Fruit fly (Drosophila melanogaster) whole organism, embryonic: ENCODE results near the gene CG14340.

ENCODE experiments used
- B-H2 ChIP-seq: fragments of 200-800 bp; sonication (Bioruptor generic); optimal IDR thresholded peaks from 2 replicates; lab custom pipeline; 2018; ENCODE audit warnings: missing biosample characterization, mild to moderate bottlenecking, missing genetic modification characterization
- Bgb ChIP-seq: fragments of 200-800 bp; sonication (Bioruptor generic); IDR thresholded peaks from 2 replicates; pipeline ENCODE4 v1.3.6; 2022; ENCODE audit warnings: missing biosample characterization, missing genetic modification characterization; ENCODE audit not compliant: partially characterized antibody
- CG10654 ChIP-seq: fragments of 200-800 bp; sonication (Bioruptor generic); optimal IDR thresholded peaks from 2 replicates; lab custom pipeline; 2016; ENCODE audit warnings: missing biosample characterization, missing genetic modification characterization
- CG10959 ChIP-seq: fragments of 200-800 bp; sonication (Bioruptor generic); IDR thresholded peaks from 2 replicates; pipeline ENCODE4 v1.3.6; 2022; ENCODE audit warnings: missing biosample characterization, missing genetic modification characterization
- CG12155 ChIP-seq: fragments of 200-800 bp; sonication (Bioruptor generic); optimal IDR thresholded peaks from 3 replicates; lab custom pipeline; 2016; ENCODE audit warnings: missing biosample characterization, missing genetic modification characterization
- CG12391 ChIP-seq: fragments of 200-800 bp; sonication (Bioruptor generic); optimal IDR thresholded peaks from 3 replicates; lab custom pipeline; 2018; ENCODE audit warnings: missing biosample characterization, mild to moderate bottlenecking, missing genetic modification characterization, moderate library complexity
- CG12942 ChIP-seq: fragments of 200-800 bp; sonication (Bioruptor generic); optimal IDR thresholded peaks from 3 replicates; lab custom pipeline; 2016; ENCODE audit warnings: missing biosample characterization, missing genetic modification characterization
- CG14667 ChIP-seq: fragments of 200-800 bp; sonication (Bioruptor generic); IDR thresholded peaks from 2 replicates; pipeline ENCODE4 v1.3.6; 2022; ENCODE audit warnings: missing biosample characterization, missing genetic modification characterization
- CG15073 ChIP-seq: fragments of 200-800 bp; sonication (Bioruptor generic); optimal IDR thresholded peaks from 2 replicates; lab custom pipeline; 2016; ENCODE audit warnings: missing biosample characterization, missing genetic modification characterization
- CG1647 ChIP-seq: fragments of 200-800 bp; sonication (Bioruptor generic); optimal IDR thresholded peaks from 3 replicates; lab custom pipeline; 2016; ENCODE audit warnings: missing biosample characterization, missing genetic modification characterization
- CG32772 ChIP-seq: fragments of 200-800 bp; sonication (Bioruptor generic); IDR thresholded peaks from 2 replicates; pipeline ENCODE4 v1.3.6; 2022; ENCODE audit warnings: missing biosample characterization, missing genetic modification characterization
- CG3838 ChIP-seq: fragments of 200-800 bp; sonication (Bioruptor generic); optimal IDR thresholded peaks from 3 replicates; lab custom pipeline; 2016; ENCODE audit warnings: missing biosample characterization, missing genetic modification characterization
- CG5245 ChIP-seq: fragments of 200-800 bp; sonication (Bioruptor generic); optimal IDR thresholded peaks from 3 replicates; lab custom pipeline; 2016; ENCODE audit warnings: missing biosample characterization, missing genetic modification characterization
- CG5953 ChIP-seq: fragments of 200-800 bp; sonication (Bioruptor generic); IDR thresholded peaks from 2 replicates; pipeline ENCODE4 v1.3.6; 2022; ENCODE audit warnings: missing biosample characterization, missing genetic modification characterization
- CG6689 ChIP-seq: fragments of 200-800 bp; sonication (Bioruptor generic); IDR thresholded peaks from 2 replicates; pipeline ENCODE4 v1.3.6; 2022; ENCODE audit warnings: missing biosample characterization, missing genetic modification characterization
- CG7271 ChIP-seq: fragments of 200-800 bp; sonication (Bioruptor generic); optimal IDR thresholded peaks from 2 replicates; lab custom pipeline; 2018; ENCODE audit warnings: missing biosample characterization, mild to moderate bottlenecking, missing genetic modification characterization, moderate library complexity
- CG7963 ChIP-seq: fragments of 200-800 bp; sonication (Bioruptor generic); IDR thresholded peaks from 3 replicates; pipeline ENCODE4 v1.3.6; 2022; ENCODE audit warnings: missing biosample characterization, missing genetic modification characterization; ENCODE audit not compliant: partially characterized antibody
- CG7987 ChIP-seq: fragments of 200-800 bp; sonication (Bioruptor generic); optimal IDR thresholded peaks from 2 replicates; lab custom pipeline; 2018; ENCODE audit warnings: missing biosample characterization, mild to moderate bottlenecking, missing genetic modification characterization, moderate library complexity
- CG9215 ChIP-seq: fragments of 200-800 bp; sonication (Bioruptor generic); IDR thresholded peaks from 2 replicates; pipeline ENCODE4 v1.3.6; 2022; ENCODE audit warnings: missing biosample characterization, missing genetic modification characterization
- CG9932 ChIP-seq: fragments of 200-800 bp; sonication (Bioruptor generic); IDR thresholded peaks from 2 replicates; pipeline ENCODE4 v1.3.6; 2022; ENCODE audit warnings: missing biosample characterization, missing genetic modification characterization
- Doc2 ChIP-seq: fragments of 200-800 bp; sonication (Bioruptor generic); IDR thresholded peaks from 2 replicates; pipeline ENCODE4 v1.3.6; 2022; ENCODE audit warnings: missing biosample characterization, missing genetic modification characterization
- Dp ChIP-seq: fragments of 200-800 bp; sonication (Bioruptor generic); optimal IDR thresholded peaks from 2 replicates; lab custom pipeline; 2018; ENCODE audit warnings: missing biosample characterization, mild to moderate bottlenecking, missing genetic modification characterization, moderate library complexity
- ERR ChIP-seq: fragments of 200-800 bp; sonication (Bioruptor generic); optimal IDR thresholded peaks from 2 replicates; lab custom pipeline; 2016; ENCODE audit warnings: missing biosample characterization, missing genetic modification characterization
- Ets65A ChIP-seq: fragments of 200-800 bp; sonication (Bioruptor generic); peaks from one replicate; lab custom pipeline; 2016; ENCODE audit warnings: missing biosample characterization, missing genetic modification characterization
- HHEX ChIP-seq: fragments of 200-800 bp; sonication (Bioruptor generic); optimal IDR thresholded peaks from 3 replicates; lab custom pipeline; 2017; ENCODE audit warnings: missing biosample characterization, mild to moderate bottlenecking, missing genetic modification characterization, missing genetic modification reagents
- Hr78 ChIP-seq, 2 experiments: fragments of 200-800 bp in 1 of 2; fragments of >200 bp in 1 of 2; sonication (Bioruptor generic) in 1 of 2; optimal IDR thresholded peaks; 2 replicates each; lab custom pipeline; 2017 to 2019; ENCODE audit warnings: missing biosample characterization in 2 of 2, missing genetic modification characterization in 2 of 2, mild to moderate bottlenecking in 1 of 2, moderate library complexity in 1 of 2
- MESR4 ChIP-seq: fragments of 200-800 bp; sonication (Bioruptor generic); optimal IDR thresholded peaks from 2 replicates; lab custom pipeline; 2018; ENCODE audit warnings: missing biosample characterization, mild to moderate bottlenecking, missing genetic modification characterization, moderate library complexity
- Pdp1 ChIP-seq, 2 experiments: fragments of 200-800 bp; sonication (Bioruptor generic); optimal IDR thresholded peaks; 3 replicates each; lab custom pipeline; 2016; ENCODE audit warnings: missing biosample characterization in 2 of 2, missing genetic modification characterization in 2 of 2, mild to moderate bottlenecking in 1 of 2, moderate library complexity in 1 of 2
- Rfx ChIP-seq: fragments of 200-800 bp; sonication (Bioruptor generic); IDR thresholded peaks from 2 replicates; pipeline ENCODE4 v1.3.6; 2022; ENCODE audit warnings: missing biosample characterization, missing genetic modification characterization
- Sox100B ChIP-seq: fragments of 200-800 bp; sonication (Bioruptor generic); optimal IDR thresholded peaks from 3 replicates; lab custom pipeline; 2018; ENCODE audit warnings: missing biosample characterization, mild to moderate bottlenecking, missing genetic modification characterization
- Sry-β ChIP-seq: fragments of 200-800 bp; sonication (Bioruptor generic); optimal IDR thresholded peaks from 2 replicates; lab custom pipeline; 2018; ENCODE audit warnings: missing biosample characterization, mild to moderate bottlenecking, missing genetic modification characterization, moderate library complexity
- Taf1 ChIP-seq: fragments of 200-800 bp; sonication (Bioruptor generic); IDR thresholded peaks from 2 replicates; pipeline ENCODE4 v1.3.6; 2022; ENCODE audit warnings: missing biosample characterization, missing genetic modification characterization
- ab ChIP-seq: fragments of 200-800 bp; sonication (Bioruptor generic); optimal IDR thresholded peaks from 2 replicates; lab custom pipeline; 2016; ENCODE audit warnings: missing biosample characterization, missing genetic modification characterization
- caup ChIP-seq: fragments of 200-800 bp; sonication (Bioruptor generic); optimal IDR thresholded peaks from 3 replicates; lab custom pipeline; 2017; ENCODE audit warnings: missing biosample characterization, mild to moderate bottlenecking, missing genetic modification characterization, moderate library complexity; ENCODE audit not compliant: severe bottlenecking
- chm ChIP-seq: fragments of 200-800 bp; sonication (Bioruptor generic); IDR thresholded peaks from 2 replicates; pipeline ENCODE4 v1.3.6; 2022; ENCODE audit warnings: missing biosample characterization, missing genetic modification characterization
- ci ChIP-seq: fragments of 200-800 bp; sonication (Bioruptor generic); IDR thresholded peaks from 3 replicates; pipeline ENCODE4 v1.3.6; 2022; ENCODE audit warnings: missing biosample characterization, missing genetic modification characterization
- crp ChIP-seq, 2 experiments: fragments of 200-800 bp; sonication (Bioruptor generic); optimal IDR thresholded peaks; 2 replicates in 1 of 2; 3 replicates in 1 of 2; lab custom pipeline; 2017; ENCODE audit warnings: missing biosample characterization in 2 of 2, missing genetic modification characterization in 2 of 2, mild to moderate bottlenecking in 1 of 2, moderate library complexity in 1 of 2
- dmrt11E ChIP-seq: fragments of 200-800 bp; sonication (Bioruptor generic); optimal IDR thresholded peaks from 3 replicates; lab custom pipeline; 2018; ENCODE audit warnings: missing biosample characterization, mild to moderate bottlenecking, missing genetic modification characterization, moderate library complexity
- gcm ChIP-seq: fragments of 200-800 bp; sonication (Bioruptor generic); optimal IDR thresholded peaks from 2 replicates; lab custom pipeline; 2019; ENCODE audit warnings: missing biosample characterization, mild to moderate bottlenecking, missing genetic modification characterization, moderate library complexity
- gt ChIP-seq: fragments of 200-800 bp; sonication (Bioruptor generic); IDR thresholded peaks from 2 replicates; pipeline ENCODE4 v1.3.6; 2022; ENCODE audit warnings: missing biosample characterization, missing genetic modification characterization
- hb ChIP-seq: fragments of 200-800 bp; sonication (Bioruptor generic); IDR thresholded peaks from 3 replicates; pipeline ENCODE4 v1.3.6; 2022; ENCODE audit warnings: missing biosample characterization, missing genetic modification characterization; ENCODE audit not compliant: partially characterized antibody
- hbn ChIP-seq: fragments of 200-800 bp; sonication (Bioruptor generic); IDR thresholded peaks from 2 replicates; pipeline ENCODE4 v1.3.6; 2022; ENCODE audit warnings: missing biosample characterization, missing genetic modification characterization; ENCODE audit not compliant: partially characterized antibody
- kni ChIP-seq: fragments of 200-800 bp; sonication (Bioruptor generic); optimal IDR thresholded peaks from 3 replicates; lab custom pipeline; 2017; ENCODE audit warnings: mild to moderate bottlenecking, missing biosample characterization, missing genetic modification reagents, missing genetic modification characterization
- maf-S ChIP-seq: fragments of 200-800 bp; sonication (Bioruptor generic); optimal IDR thresholded peaks from 2 replicates; lab custom pipeline; 2016; ENCODE audit warnings: missing biosample characterization, missing genetic modification characterization
- pho ChIP-seq: fragments of 200-800 bp; sonication (Bioruptor generic); optimal IDR thresholded peaks from 2 replicates; lab custom pipeline; 2016; ENCODE audit warnings: missing biosample characterization, missing genetic modification characterization
- phol ChIP-seq: fragments of 200-800 bp; sonication (Bioruptor generic); optimal IDR thresholded peaks from 3 replicates; lab custom pipeline; 2018; ENCODE audit warnings: missing biosample characterization, mild to moderate bottlenecking, missing genetic modification characterization, moderate library complexity
- prd ChIP-seq, 3 experiments: fragments of >200 bp in 2 of 3; fragments of 200-800 bp in 1 of 3; sonication (Bioruptor generic) in 1 of 3; optimal IDR thresholded peaks in 2 of 3; IDR thresholded peaks in 1 of 3; 2 replicates in 2 of 3; 3 replicates in 1 of 3; pipeline versions ENCODE4 v1.3.6 to Lab custom; 2017 to 2022; ENCODE audit warnings: missing biosample characterization in 1 of 3, missing genetic modification characterization in 1 of 3
- stc ChIP-seq: fragments of 200-800 bp; sonication (Bioruptor generic); IDR thresholded peaks from 2 replicates; pipeline ENCODE4 v1.3.6; 2022; ENCODE audit warnings: missing biosample characterization, missing genetic modification characterization
- tup ChIP-seq: fragments of 200-800 bp; sonication (Bioruptor generic); optimal IDR thresholded peaks from 2 replicates; lab custom pipeline; 2016; ENCODE audit warnings: missing biosample characterization, mild to moderate bottlenecking, missing genetic modification characterization, moderate library complexity

The CG14340 gene

dm6 chr2L:1150554-1150953 lies 37.8 kb downstream of the CG14340 start, which contains the start of the genes Tfb4 and Vps29 (continued):
- TF ChIP-seq crp (GFP tag; optimal IDR thresholded peaks at IDR 0.05; lab: Kevin White, UChicago), result peak in 1 of 2 experiments; percentile 61
- peak; percentile 94 for TF ChIP-seq Bgb
- no peak for TF ChIP-seq CG3838 (GFP tag; lab: Kevin White, UChicago)
- TF ChIP-seq Sox100B (GFP tag; lab: Kevin White, UChicago), result no peak
- peak; percentile 89 for TF ChIP-seq hbn (GFP tag; lab: Robert Waterston, UW)
- no peak for TF ChIP-seq kni (GFP tag; lab: Kevin White, UChicago)
- peak; percentile 48 for TF ChIP-seq phol (tag; lab: Kevin White, UChicago)
- TF ChIP-seq pho (GFP tag; lab: Kevin White, UChicago), result peak; percentile 20
- TF ChIP-seq B-H2, result peak; percentile 56
- peak; percentile 75 for TF ChIP-seq CG6689 (GFP tag; lab: Robert Waterston, UW)
- TF ChIP-seq hb (GFP tag; lab: Robert Waterston, UW), result peak; percentile 94
- TF ChIP-seq CG7271, result peak; percentile 42
- peak; percentile 78 for TF ChIP-seq MESR4 (GFP tag; lab: Kevin White, UChicago)
- TF ChIP-seq CG12391 (tag; lab: Kevin White, UChicago), result peak; percentile 43
- TF ChIP-seq CG5953, result no peak
- TF ChIP-seq CG1647, result no peak
- TF ChIP-seq Hr78 (GFP tag; optimal IDR thresholded peaks at IDR 0.05; lab: Kevin White, UChicago), result no peak
- TF ChIP-seq CG12155 (GFP tag; lab: Kevin White, UChicago), result peak; percentile 50
- peak; percentile 53 to 58 for TF ChIP-seq Pdp1 (GFP tag; optimal IDR thresholded peaks at IDR 0.05; lab: Kevin White, UChicago)
- no peak for TF ChIP-seq Taf1 (GFP tag; lab: Robert Waterston, UW)
- no peak for TF ChIP-seq ab (GFP tag; lab: Kevin White, UChicago)
- TF ChIP-seq CG10654 (GFP tag; lab: Kevin White, UChicago), result peak; percentile 21
- peak; percentile 81 for TF ChIP-seq Rfx (GFP tag; lab: Robert Waterston, UW)
- TF ChIP-seq Sry-β (GFP tag; lab: Kevin White, UChicago), result no peak
- no peak for TF ChIP-seq CG10959 (GFP tag; lab: Robert Waterston, UW)
- peak; percentile 44 for TF ChIP-seq CG7987
- no peak for TF ChIP-seq stc (GFP tag; lab: Robert Waterston, UW)
- TF ChIP-seq CG7963 (GFP tag; lab: Robert Waterston, UW), result peak; percentile 96
- peak; percentile 31 for TF ChIP-seq maf-S (GFP tag; lab: Kevin White, UChicago)
- peak; percentile 49 for TF ChIP-seq tup (GFP tag; lab: Kevin White, UChicago)
- TF ChIP-seq dmrt11E (tag; lab: Kevin White, UChicago), result peak; percentile 11
- TF ChIP-seq CG32772, result peak; percentile 12; the same call in 1 of the 2 replicates
- TF ChIP-seq ERR (GFP tag; lab: Kevin White, UChicago), result peak; percentile 9
- no peak for TF ChIP-seq caup (GFP tag; lab: Kevin White, UChicago)
- TF ChIP-seq Ets65A (GFP tag; lab: Kevin White, UChicago), result peak; percentile 94
- no peak for TF ChIP-seq gt (GFP tag; lab: Robert Waterston, UW)
- peak; percentile 87 for TF ChIP-seq CG9932 (GFP tag; lab: Robert Waterston, UW)
- TF ChIP-seq CG14667 (GFP tag; lab: Robert Waterston, UW), result no peak
- peak; percentile 21 for TF ChIP-seq gcm (GFP tag; lab: Kevin White, UChicago)
- TF ChIP-seq HHEX (GFP tag; lab: Kevin White, UChicago), result no peak
- 0 out of 2 replicates have a peak, but pooled peaks have one; percentile 35 for TF ChIP-seq CG9215 (GFP tag; lab: Robert Waterston, UW)
- peak; percentile 87 for TF ChIP-seq ci
- TF ChIP-seq Doc2 (GFP tag; lab: Robert Waterston, UW), result no peak
- no peak for TF ChIP-seq CG15073 (GFP tag; lab: Kevin White, UChicago)
- TF ChIP-seq prd (optimal IDR thresholded peaks at IDR 0.05; lab: Kevin White, UChicago), result no peak
- peak; percentile 31; the same call in 1 of the 3 replicates for TF ChIP-seq prd (GFP tag; IDR thresholded peaks at IDR 0.05; lab: Robert Waterston, UW)
- peak; percentile 30; the same call in 1 of the 2 replicates for TF ChIP-seq chm
- peak; percentile 65 for TF ChIP-seq Dp (GFP tag; lab: Kevin White, UChicago)
- TF ChIP-seq CG12942 (GFP tag; lab: Kevin White, UChicago), result peak; percentile 12
- TF ChIP-seq CG5245 (GFP tag; lab: Kevin White, UChicago), result peak; percentile 5
